Fruit fly (Drosophila melanogaster): ENCODE results near the gene CG42502.

DNA sequence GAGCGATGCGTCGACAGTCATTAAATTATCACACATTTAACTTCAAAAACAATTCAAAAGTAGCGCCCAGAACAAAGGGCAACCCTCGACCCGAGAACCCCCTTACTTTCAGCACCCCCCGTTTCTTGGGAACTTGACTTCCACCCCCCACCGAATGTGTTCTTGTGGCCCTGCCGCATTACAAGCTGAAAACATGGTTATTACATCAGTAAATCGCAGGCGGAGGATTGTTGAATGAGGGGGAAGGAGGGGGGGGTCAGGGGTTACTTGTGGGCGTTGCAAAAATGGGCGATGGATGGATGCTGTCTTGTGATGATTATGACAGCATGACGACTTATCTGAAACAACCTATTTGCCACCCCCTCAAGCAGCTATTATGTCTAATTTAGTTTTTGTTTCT lies 4.1 kb upstream of the CG42502 start:
- TF ChIP-seq Max (GFP tag; optimal IDR thresholded peaks at IDR 0.05) (no peak), CG1233 (GFP tag; optimal IDR thresholded peaks at IDR 0.05) (no peak), GATAe (GFP tag; conservative IDR thresholded peaks at IDR 0.05) (no peak), CHES-1-like (GFP tag; optimal IDR thresholded peaks at IDR 0.05) (no peak), chm (GFP tag; IDR thresholded peaks at IDR 0.05) (no peak), CG33557 (GFP tag; optimal IDR thresholded peaks at IDR 0.05) (no peak), bsh (GFP tag; optimal IDR thresholded peaks at IDR 0.05) (no peak), D (optimal IDR thresholded peaks at IDR 0.05) (no peak), D (GFP tag; optimal IDR thresholded peaks at IDR 0.05) (peak; percentile 27), CG14667 (GFP tag; IDR thresholded peaks at IDR 0.05) (no peak), ERR (GFP tag; optimal IDR thresholded peaks at IDR 0.05) (no peak), zf30C (GFP tag; optimal IDR thresholded peaks at IDR 0.05) (no peak), crol (GFP tag; IDR thresholded peaks at IDR 0.05) (peak; percentile 83), ham (GFP tag; IDR thresholded peaks at IDR 0.05) (no peak), Scr (GFP tag; IDR thresholded peaks at IDR 0.05; ENCODE audit: partially characterized antibody) (no peak)
